Worm (Caenorhabditis elegans): ENCODE results near the gene C04C11.1.

DNA sequence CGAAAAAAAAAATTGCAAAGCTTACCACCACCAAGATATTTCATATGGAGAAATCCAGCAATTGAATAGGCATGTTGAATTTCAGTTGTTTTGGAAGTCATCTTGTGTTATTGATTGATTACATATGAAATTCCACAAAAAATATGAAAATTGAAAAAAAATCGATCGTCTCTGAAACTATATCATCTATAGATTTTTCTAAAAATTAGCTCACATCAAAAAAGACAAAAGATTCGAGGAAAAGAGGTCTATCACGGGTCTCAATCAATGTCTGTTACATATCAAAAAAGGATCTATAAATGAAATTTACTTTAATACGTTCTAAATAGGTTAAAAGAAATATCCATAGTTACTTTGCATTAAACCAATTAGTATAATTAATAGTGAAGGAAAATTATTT is 8.0 kb upstream of the C04C11.1 start, which contains the start of gene tbc-19:
- TF ChIP-seq ref-1 (GFP tag; conservative IDR thresholded peaks at IDR 0.05) (no peak), ztf-29 (GFP tag; IDR thresholded peaks at IDR 0.05) (no peak), tab-1 (GFP tag; IDR thresholded peaks at IDR 0.05) (no peak), cog-1 (tag; optimal IDR thresholded peaks at IDR 0.05) (no peak), klf-2 (GFP tag; conservative IDR thresholded peaks at IDR 0.05) (no peak), flt-1 (GFP tag; IDR thresholded peaks at IDR 0.05) (no peak), med-1 (GFP tag; optimal IDR thresholded peaks at IDR 0.05; ENCODE audit: insufficient read depth) (no peak)

Measured in whole organism, midembryonic.